Worm (Caenorhabditis elegans): ENCODE data around the gene efn-2.

Gene efn-2

ce11 chrIV:10576624-10577023 is 474 bp downstream of the efn-2 start:
- TF ChIP-seq egl-5 (tag; optimal IDR thresholded peaks at IDR 0.05) (no peak), nhr-11 (tag; optimal IDR thresholded peaks at IDR 0.05) (no peak), zag-1 (tag; optimal IDR thresholded peaks at IDR 0.05) (no peak), nhr-12 (tag; optimal IDR thresholded peaks at IDR 0.05) (no peak), nhr-23 (tag; optimal IDR thresholded peaks at IDR 0.05) (peak; percentile 34)

ce11 chrIV:10577600-10577999 is 1.4 kb downstream of the efn-2 start:
- TF ChIP-seq skn-1 (tag; optimal IDR thresholded peaks at IDR 0.05) (no peak), ceh-9 (tag; optimal IDR thresholded peaks at IDR 0.05) (no peak), nhr-43 (tag; optimal IDR thresholded peaks at IDR 0.05; ENCODE audit: poor library complexity, severe bottlenecking) (no peak), pha-4 (tag; optimal IDR thresholded peaks at IDR 0.05) (no peak), ceh-28 (tag; optimal IDR thresholded peaks at IDR 0.05) (no peak), mdl-1 (tag; optimal IDR thresholded peaks at IDR 0.05) (no peak), nhr-28 (tag; optimal IDR thresholded peaks at IDR 0.05) (no peak), zag-1 (tag; optimal IDR thresholded peaks at IDR 0.05) (no peak), daf-12 (tag; optimal IDR thresholded peaks at IDR 0.05) (no peak)

ce11 chrIV:10578367-10578766 is 2.2 kb downstream of the efn-2 start, which contains the start of gene lgc-43:
TSS of gene lgc-43 (plus strand) at chrIV:10578667.
- TF ChIP-seq nhr-67 (tag; optimal IDR thresholded peaks at IDR 0.05) (no peak), nhr-76 (tag; optimal IDR thresholded peaks at IDR 0.05) (peak; percentile 67)

- no peak for TF ChIP-seq ZK546.5 (tag; optimal IDR thresholded peaks at IDR 0.05)
- no peak for TF ChIP-seq fkh-2 (tag; optimal IDR thresholded peaks at IDR 0.05)
- no peak for TF ChIP-seq nhr-23 (tag; optimal IDR thresholded peaks at IDR 0.05)
- no peak for TF ChIP-seq skn-1 (tag; optimal IDR thresholded peaks at IDR 0.05)
- no peak for TF ChIP-seq lin-39 (tag; optimal IDR thresholded peaks at IDR 0.05)
- TF ChIP-seq unc-62 (GFP tag; optimal IDR thresholded peaks at IDR 0.05): no peak
- TF ChIP-seq egl-27 (tag; optimal IDR thresholded peaks at IDR 0.05): no peak
- no peak for TF ChIP-seq nhr-237 (tag; optimal IDR thresholded peaks at IDR 0.05)
- TF ChIP-seq elt-2 (tag; optimal IDR thresholded peaks at IDR 0.05): no peak
- TF ChIP-seq ceh-82 (tag; optimal IDR thresholded peaks at IDR 0.05): no peak
- TF ChIP-seq nhr-25 (tag; optimal IDR thresholded peaks at IDR 0.05): no peak
- TF ChIP-seq zag-1 (tag; optimal IDR thresholded peaks at IDR 0.05): no peak
Observed at ce11 chrIV:10584237-10584636, 8.1 kb downstream of the efn-2 start, which contains the start of gene oac-8. TSS of gene oac-8 (plus strand) at chrIV:10584537.

ce11 chrIV:10589072-10589471 is 12.9 kb downstream of the efn-2 start, which contains the start of gene C43F9.4:
TSS of gene C43F9.4 (minus strand) at chrIV:10589172.
- TF ChIP-seq elt-3 (tag; optimal IDR thresholded peaks at IDR 0.05) (no peak), lin-15B (tag; optimal IDR thresholded peaks at IDR 0.05) (no peak), nhr-237 (tag; optimal IDR thresholded peaks at IDR 0.05) (no peak), ceh-16 (tag; optimal IDR thresholded peaks at IDR 0.05) (no peak), ama-1 (optimal IDR thresholded peaks at IDR 0.05) (no peak), ceh-82 (tag; optimal IDR thresholded peaks at IDR 0.05) (no peak), ceh-9 (tag; optimal IDR thresholded peaks at IDR 0.05) (no peak), tbx-2 (tag; optimal IDR thresholded peaks at IDR 0.05) (no peak), mml-1 (tag; optimal IDR thresholded peaks at IDR 0.05) (no peak), egl-27 (tag; optimal IDR thresholded peaks at IDR 0.05) (no peak), unc-39 (tag; optimal IDR thresholded peaks at IDR 0.05) (no peak), nhr-67 (tag; optimal IDR thresholded peaks at IDR 0.05) (no peak), nhr-25 (tag; optimal IDR thresholded peaks at IDR 0.05) (no peak), pqm-1 (tag; optimal IDR thresholded peaks at IDR 0.05) (no peak), snpc-4 (tag; optimal IDR thresholded peaks at IDR 0.05) (no peak)

ce11 chrIV:10590649-10591048 is 14.5 kb downstream of the efn-2 start, which contains the start of the genes C43F9.5 and nkb-2:
TSS of gene C43F9.5 (minus strand) at chrIV:10590749.
TSS of gene nkb-2 (plus strand) at chrIV:10590925.
- TF ChIP-seq fkh-2 (tag; optimal IDR thresholded peaks at IDR 0.05) (no peak), nhr-11 (tag; optimal IDR thresholded peaks at IDR 0.05) (no peak), ZK546.5 (tag; optimal IDR thresholded peaks at IDR 0.05) (no peak), R02D3.7 (tag; optimal IDR thresholded peaks at IDR 0.05) (no peak), snpc-4 (tag; optimal IDR thresholded peaks at IDR 0.05) (no peak), mml-1 (tag; optimal IDR thresholded peaks at IDR 0.05) (no peak), nhr-67 (tag; optimal IDR thresholded peaks at IDR 0.05) (no peak), elt-3 (tag; optimal IDR thresholded peaks at IDR 0.05) (no peak)

Data from whole organism, L3 larva.